Worm (Caenorhabditis elegans): ENCODE data around the gene gtap-1.
A peak's percentile ranks its signal among the peaks of the same experiment; 100 is the strongest.

The gtap-1 gene

ce11 chrII:5874130-5874529 is 41.1 kb upstream of the gtap-1 start (continued):
- no peak for TF ChIP-seq Y116A8C.19 (tag; optimal IDR thresholded peaks at IDR 0.05; ENCODE audit: borderline replicate concordance)
- TF ChIP-seq fkh-8 (tag; optimal IDR thresholded peaks at IDR 0.05): peak; percentile 23
- peak; percentile 4 for TF ChIP-seq lir-3 (tag; optimal IDR thresholded peaks at IDR 0.05; ENCODE audit: poor library complexity)
- TF ChIP-seq alr-1 (tag; optimal IDR thresholded peaks at IDR 0.05; ENCODE audit: borderline replicate concordance): no peak
- peak; percentile 17 to 74 for TF ChIP-seq lin-35 (GFP tag; optimal IDR thresholded peaks at IDR 0.05)
- peak in 1 of 2 experiments; percentile 78 for TF ChIP-seq mdl-1 (tag; optimal IDR thresholded peaks at IDR 0.05)
- peak; percentile 43 for TF ChIP-seq ceh-8 (GFP tag; optimal IDR thresholded peaks at IDR 0.05)
- TF ChIP-seq egl-13 (tag; optimal IDR thresholded peaks at IDR 0.05): no peak
- TF ChIP-seq blmp-1 (tag; optimal IDR thresholded peaks at IDR 0.05): peak; percentile 98
- no peak for TF ChIP-seq snpc-4 (tag; optimal IDR thresholded peaks at IDR 0.05)
- TF ChIP-seq jun-1 (tag; optimal IDR thresholded peaks at IDR 0.05): no peak
- peak; percentile 36 for TF ChIP-seq dsc-1 (tag; optimal IDR thresholded peaks at IDR 0.05)
- TF ChIP-seq hpl-2 (GFP tag; optimal IDR thresholded peaks at IDR 0.05): no peak
- TF ChIP-seq pag-3 (tag; optimal IDR thresholded peaks at IDR 0.05; ENCODE audit: borderline replicate concordance, insufficient read depth): no peak
- peak; percentile 82 for TF ChIP-seq mep-1 (tag; optimal IDR thresholded peaks at IDR 0.05)
- no peak for TF ChIP-seq fkh-10 (GFP tag; optimal IDR thresholded peaks at IDR 0.05)
- no peak for TF ChIP-seq tlp-1 (tag; optimal IDR thresholded peaks at IDR 0.05)
- no peak for TF ChIP-seq lin-39 (tag; optimal IDR thresholded peaks at IDR 0.05)
- TF ChIP-seq dpl-1 (GFP tag; optimal IDR thresholded peaks at IDR 0.05): peak in 2 of 3 experiments; percentile 33 to 39
- no peak for TF ChIP-seq isw-1 (GFP tag; IDR thresholded peaks at IDR 0.05)
- TF ChIP-seq nhr-77 (tag; optimal IDR thresholded peaks at IDR 0.05): no peak
- peak; percentile 90 for TF ChIP-seq nhr-85 (tag)
- peak; percentile 77 for TF ChIP-seq nhr-20 (tag; optimal IDR thresholded peaks at IDR 0.05)
- TF ChIP-seq ceh-82 (tag; optimal IDR thresholded peaks at IDR 0.05): no peak
- TF ChIP-seq zag-1 (tag; optimal IDR thresholded peaks at IDR 0.05): no peak
- no peak for TF ChIP-seq ceh-63 (GFP tag; optimal IDR thresholded peaks at IDR 0.05)
- TF ChIP-seq rnt-1 (tag; optimal IDR thresholded peaks at IDR 0.05): peak; percentile 40
- no peak for TF ChIP-seq nhr-237 (tag; optimal IDR thresholded peaks at IDR 0.05)
- peak in 1 of 2 experiments; percentile 25 for TF ChIP-seq efl-1 (optimal IDR thresholded peaks at IDR 0.05)
- TF ChIP-seq efl-1 (GFP tag; optimal IDR thresholded peaks at IDR 0.05 in 1 of 2): peak; percentile 25 to 88
- peak; percentile 70 for TF ChIP-seq snu-23 (GFP tag; optimal IDR thresholded peaks at IDR 0.05)
- no peak for TF ChIP-seq skn-1 (tag; optimal IDR thresholded peaks at IDR 0.05)
- TF ChIP-seq ztf-11 (tag; optimal IDR thresholded peaks at IDR 0.05): no peak
- peak; percentile 47; the same call in 1 of the 2 replicates for TF ChIP-seq nhr-19 (GFP tag; conservative IDR thresholded peaks at IDR 0.05)
- TF ChIP-seq nhr-90 (tag; optimal IDR thresholded peaks at IDR 0.05; ENCODE audit: poor library complexity): peak; percentile 30

ce11 chrII:5873564-5874070 is 40.6 kb upstream of the gtap-1 start, which contains the start of gene tex-2:
TSS of gene tex-2 (minus strand) at chrII:5873614.
- TF ChIP-seq ztf-11 (tag; optimal IDR thresholded peaks at IDR 0.05) (no peak), skn-1 (tag; optimal IDR thresholded peaks at IDR 0.05) (no peak), egl-13 (tag; optimal IDR thresholded peaks at IDR 0.05) (no peak), mab-9 (GFP tag; IDR thresholded peaks at IDR 0.05) (no peak), nhr-47 (tag; optimal IDR thresholded peaks at IDR 0.05) (peak; percentile 54), unc-98 (GFP tag; IDR thresholded peaks at IDR 0.05) (0 out of 2 replicates have a peak, but pooled peaks have one; percentile 14), nhr-84 (tag; optimal IDR thresholded peaks at IDR 0.05) (no peak), nhr-71 (tag; optimal IDR thresholded peaks at IDR 0.05) (peak; percentile 31), nhr-12 (tag; optimal IDR thresholded peaks at IDR 0.05) (no peak), C04F5.9 (tag; optimal IDR thresholded peaks at IDR 0.05) (no peak), lsy-2 (tag; optimal IDR thresholded peaks at IDR 0.05) (peak; percentile 7 to 22), blmp-1 (tag; optimal IDR thresholded peaks at IDR 0.05) (no peak), dpl-1 (GFP tag; optimal IDR thresholded peaks at IDR 0.05) (peak in 2 of 3 experiments; percentile 3 to 14), fos-1 (tag; optimal IDR thresholded peaks at IDR 0.05) (no peak), lin-13 (GFP tag; optimal IDR thresholded peaks at IDR 0.05) (peak; percentile 48), nhr-20 (tag; optimal IDR thresholded peaks at IDR 0.05) (peak; percentile 41), elt-2 (tag; optimal IDR thresholded peaks at IDR 0.05) (peak; percentile 57), ceh-82 (tag; optimal IDR thresholded peaks at IDR 0.05) (peak in 2 of 3 experiments; percentile 24), snu-23 (GFP tag; optimal IDR thresholded peaks at IDR 0.05) (peak; percentile 22), xbp-1 (tag; optimal IDR thresholded peaks at IDR 0.05) (peak; percentile 19), rnt-1 (tag; optimal IDR thresholded peaks at IDR 0.05) (peak; percentile 32), mdl-1 (tag; optimal IDR thresholded peaks at IDR 0.05) (no peak), unc-30 (tag; optimal IDR thresholded peaks at IDR 0.05) (no peak), unc-86 (tag; optimal IDR thresholded peaks at IDR 0.05) (peak; percentile 4), lin-14 (GFP tag; optimal IDR thresholded peaks at IDR 0.05) (peak; percentile 62), dsc-1 (tag; optimal IDR thresholded peaks at IDR 0.05) (no peak), jun-1 (tag; optimal IDR thresholded peaks at IDR 0.05) (peak; percentile 27), efl-1 (optimal IDR thresholded peaks at IDR 0.05) (peak; percentile 36 to 44), efl-1 (GFP tag; optimal IDR thresholded peaks at IDR 0.05 in 1 of 2) (no peak)

Data from whole organism, L1 larva.